Worm (Caenorhabditis elegans) whole organism, L2 larva: ENCODE measurements around the gene div-1.

Experiments used
- aly-2 ChIP-seq: fragments of 150-350 bp; optimal IDR thresholded peaks from 2 replicates; lab custom pipeline; 2014; ENCODE audit warnings: missing biosample characterization, missing genetic modification characterization
- lin-39 ChIP-seq: fragments of 150-350 bp; optimal IDR thresholded peaks from 2 replicates; lab custom pipeline; 2014; ENCODE audit warnings: missing biosample characterization, missing genetic modification reagents, missing genetic modification characterization
- nhr-237 ChIP-seq: fragments of 150-350 bp; optimal IDR thresholded peaks from 2 replicates; lab custom pipeline; 2014; ENCODE audit warnings: missing biosample characterization, missing genetic modification characterization
- nhr-25 ChIP-seq: fragments of 150-350 bp; sonication (generic microtip); optimal IDR thresholded peaks from 3 replicates; lab custom pipeline; 2014; ENCODE audit warnings: missing biosample characterization, missing genetic modification characterization
- skn-1 ChIP-seq: sonication (generic microtip); optimal IDR thresholded peaks from 2 replicates; lab custom pipeline; 2017; ENCODE audit warnings: missing biosample characterization, missing genetic modification characterization
- unc-39 ChIP-seq: fragments of 150-350 bp; optimal IDR thresholded peaks from 2 replicates; lab custom pipeline; 2014; ENCODE audit warnings: missing biosample characterization, missing genetic modification characterization
- unc-62 ChIP-seq: fragments of 150-350 bp; optimal IDR thresholded peaks from 2 replicates; lab custom pipeline; 2014; ENCODE audit warnings: missing biosample characterization, missing genetic modification reagents, missing genetic modification characterization
- zag-1 ChIP-seq: fragments of 150-350 bp; optimal IDR thresholded peaks from 2 replicates; lab custom pipeline; 2014; ENCODE audit warnings: missing biosample characterization, missing genetic modification characterization
- ztf-11 ChIP-seq: sonication (generic microtip); optimal IDR thresholded peaks from 2 replicates; lab custom pipeline; 2017; ENCODE audit warnings: missing biosample characterization, missing genetic modification characterization

- TF ChIP-seq ztf-11 (tag; lab: Kevin White, UChicago) (no peak), nhr-237 (no peak), unc-62 (GFP tag; lab: Kevin White, UChicago) (no peak), nhr-25 (tag; lab: Kevin White, UChicago) (peak; percentile 88), zag-1 (tag; lab: Kevin White, UChicago) (peak; percentile 50), unc-39 (tag; lab: Kevin White, UChicago) (no peak), aly-2 (no peak), lin-39 (tag; lab: Kevin White, UChicago) (no peak), skn-1 (no peak)
These were observed 31.6 kb downstream of the div-1 start, which contains the start of gene cts-1 for ce11 chrIII:10216585-10217278.
